Worm (Caenorhabditis elegans) whole organism, young adult: ENCODE measurements around the gene mrps-18B.

ENCODE experiments used
- D2030.7 ChIP-seq: fragments of 200-800 bp; sonication (Bioruptor generic); IDR thresholded peaks from 2 replicates; pipeline ENCODE4 v1.3.6; 2022; ENCODE audit warnings: missing genetic modification reagents, missing genetic modification characterization, missing compliant biosample characterization
- ama-1 ChIP-seq, 3 experiments: fragments of 150-350 bp in 1 of 3; sonication (generic microtip) in 2 of 3; optimal IDR thresholded peaks; 2 replicates each; lab custom pipeline; 2014 to 2018; ENCODE audit warnings: missing biosample characterization in 2 of 3, missing genetic modification characterization in 2 of 3, missing genetic modification reagents in 2 of 3
- ceh-91 ChIP-seq: fragments of 200-800 bp; sonication (Bioruptor generic); IDR thresholded peaks from 2 replicates; pipeline ENCODE4 v1.3.6; 2022; ENCODE audit warnings: missing genetic modification reagents, missing genetic modification characterization, missing compliant biosample characterization
- dox-1 ChIP-seq: fragments of 200-800 bp; sonication (Bioruptor generic); IDR thresholded peaks from 2 replicates; pipeline ENCODE4 v1.3.6; 2022; ENCODE audit warnings: missing genetic modification reagents, missing genetic modification characterization, missing compliant biosample characterization
- efl-1 ChIP-seq: fragments of 150-350 bp; optimal IDR thresholded peaks from 2 replicates; lab custom pipeline; 2014; ENCODE audit warnings: missing biosample characterization, missing genetic modification reagents, missing genetic modification characterization
- hsf-1 ChIP-seq: fragments of 200-800 bp; sonication (Bioruptor generic); IDR thresholded peaks from 2 replicates; pipeline ENCODE4 v1.3.6; 2022; ENCODE audit warnings: missing genetic modification reagents, missing genetic modification characterization, missing compliant biosample characterization
- madf-8 ChIP-seq: fragments of 200-800 bp; sonication (Bioruptor generic); conservative IDR thresholded peaks from 2 replicates; pipeline ENCODE4 v1.3.6; 2022; ENCODE audit warnings: missing genetic modification reagents, missing genetic modification characterization, missing compliant biosample characterization
- mel-28 ChIP-seq: sonication (generic microtip); optimal IDR thresholded peaks from 2 replicates; lab custom pipeline; 2016; ENCODE audit warnings: borderline replicate concordance, mild to moderate bottlenecking, missing genetic modification characterization, missing compliant biosample characterization
- rec-8 ChIP-seq, 2 experiments: sonication (generic microtip); optimal IDR thresholded peaks; 2 replicates each; lab custom pipeline; 2016; ENCODE audit warnings: mild to moderate bottlenecking in 2 of 2, missing genetic modification characterization in 2 of 2, missing genetic modification reagents in 2 of 2, missing genotype in 2 of 2, missing biosample characterization in 1 of 2, missing compliant biosample characterization in 1 of 2, moderate library complexity in 1 of 2
- snpc-1.1 ChIP-seq: sonication (generic microtip); optimal IDR thresholded peaks from 2 replicates; lab custom pipeline; 2017; ENCODE audit warnings: missing genetic modification characterization, mild to moderate bottlenecking, missing compliant biosample characterization, antibody characterized with exemption, moderate library complexity, missing genotype, missing genetic modification reagents; ENCODE audit not compliant: insufficient read depth
- snpc-4 ChIP-seq, 5 experiments: fragments of 150-350 bp in 1 of 5; sonication (generic microtip) in 4 of 5; optimal IDR thresholded peaks; 2 replicates each; lab custom pipeline; 2014 to 2018; ENCODE audit warnings: missing genetic modification characterization in 5 of 5, missing biosample characterization in 3 of 5, antibody characterized with exemption in 2 of 5, mild to moderate bottlenecking in 2 of 5, missing compliant biosample characterization in 2 of 5, missing genotype in 2 of 5, moderate library complexity in 2 of 5, missing genetic modification reagents in 1 of 5
- tlf-1 ChIP-seq: fragments of 200-800 bp; sonication (Bioruptor generic); optimal IDR thresholded peaks from 2 replicates; lab custom pipeline; 2018; ENCODE audit warnings: mild to moderate bottlenecking, missing genetic modification characterization, missing compliant biosample characterization
- unc-130 ChIP-seq: sonication (generic microtip); optimal IDR thresholded peaks from 2 replicates; lab custom pipeline; 2016; ENCODE audit warnings: missing genetic modification reagents, missing genetic modification characterization, missing compliant biosample characterization
- zfh-2 ChIP-seq: fragments of 200-800 bp; sonication (Bioruptor generic); conservative IDR thresholded peaks from 2 replicates; pipeline ENCODE4 v1.3.6; 2022; ENCODE audit warnings: missing genetic modification reagents, missing genetic modification characterization, missing compliant biosample characterization

The mrps-18B gene

ce11 chrII:8575184-8575583 is 49.7 kb downstream of the mrps-18B start, which contains the start of gene puf-5 (continued):
- peak; percentile 21 for TF ChIP-seq snpc-4 (GFP tag; optimal IDR thresholded peaks at IDR 0.05; lab: Kevin White, UChicago)
- TF ChIP-seq snpc-4 (tag; optimal IDR thresholded peaks at IDR 0.05; lab: Kevin White, UChicago): peak in 1 of 4 experiments; percentile 22
- peak; percentile 65; the same call in 1 of the 2 replicates for TF ChIP-seq hsf-1 (GFP tag; lab: Robert Waterston, UW)
- no peak for TF ChIP-seq zfh-2 (GFP tag; lab: Robert Waterston, UW)
- TF ChIP-seq ceh-91: peak; percentile 70
- TF ChIP-seq mel-28 (tag; lab: Kevin White, UChicago): no peak
- peak; percentile 25 for TF ChIP-seq tlf-1 (GFP tag; lab: Kevin White, UChicago)
- TF ChIP-seq unc-130 (GFP tag; lab: Kevin White, UChicago): peak; percentile 29
- TF ChIP-seq dox-1 (GFP tag; lab: Robert Waterston, UW): 0 out of 2 replicates have a peak, but pooled peaks have one; percentile 11
- TF ChIP-seq madf-8: peak; percentile 88
- TF ChIP-seq rec-8 (tag; optimal IDR thresholded peaks at IDR 0.05; lab: Kevin White, UChicago): no peak
- TF ChIP-seq D2030.7 (GFP tag; lab: Robert Waterston, UW): peak; percentile 79
- TF ChIP-seq snpc-1.1 (tag; lab: Kevin White, UChicago): peak; percentile 78
- no peak for TF ChIP-seq ama-1 (optimal IDR thresholded peaks at IDR 0.05; lab: Kevin White, UChicago)
- TF ChIP-seq ama-1 (GFP tag; optimal IDR thresholded peaks at IDR 0.05; lab: Kevin White, UChicago): no peak
- TF ChIP-seq efl-1 (GFP tag; lab: Kevin White, UChicago): peak; percentile 95
